Worm (Caenorhabditis elegans): ENCODE results near the gene rab-30.

- no peak for TF ChIP-seq ZK546.5 (tag; optimal IDR thresholded peaks at IDR 0.05)
- no peak for TF ChIP-seq mes-2 (tag; optimal IDR thresholded peaks at IDR 0.05; ENCODE audit: poor library complexity, severe bottlenecking)
- no peak for TF ChIP-seq nhr-237 (tag; optimal IDR thresholded peaks at IDR 0.05)
- TF ChIP-seq pqm-1 (tag; optimal IDR thresholded peaks at IDR 0.05) = no peak
- TF ChIP-seq F26F4.8 (GFP tag; conservative IDR thresholded peaks at IDR 0.05) = no peak
- TF ChIP-seq skn-1 (tag; optimal IDR thresholded peaks at IDR 0.05) = no peak
- no peak for TF ChIP-seq mdl-1 (tag; optimal IDR thresholded peaks at IDR 0.05)
- TF ChIP-seq madf-9 (GFP tag; conservative IDR thresholded peaks at IDR 0.05) = no peak
- no peak for TF ChIP-seq ceh-28 (tag; optimal IDR thresholded peaks at IDR 0.05)
- TF ChIP-seq ama-1 (optimal IDR thresholded peaks at IDR 0.05) = no peak
- no peak for TF ChIP-seq lin-39 (tag; optimal IDR thresholded peaks at IDR 0.05)
- TF ChIP-seq nhr-77 (tag; optimal IDR thresholded peaks at IDR 0.05) = no peak
- TF ChIP-seq lin-13 (GFP tag; optimal IDR thresholded peaks at IDR 0.05) = no peak
- no peak for TF ChIP-seq ceh-82 (tag; optimal IDR thresholded peaks at IDR 0.05)
These were observed 40.8 kb upstream of the rab-30 start for ce11 chrIII:10519615-10520014.

All from whole organism, L4 larva.